Worm (Caenorhabditis elegans) whole organism, L4/young adult: ENCODE measurements around the gene Y57A10C.9.

Experiments
- dao-5 ChIP-seq: sonication (generic microtip); optimal IDR thresholded peaks from 2 replicates; lab custom pipeline; 2016; ENCODE audit warnings: missing genotype, missing genetic modification characterization, moderate library complexity, missing compliant biosample characterization
- him-1 ChIP-seq: sonication (generic microtip); optimal IDR thresholded peaks from 2 replicates; lab custom pipeline; 2016; ENCODE audit warnings: missing genotype, missing genetic modification reagents, missing genetic modification characterization, missing compliant biosample characterization

ce11 chrII:12389783-12390182, 48.6 kb downstream of the Y57A10C.9 start, which contains the start of gene Y57A10B.6:
- no peak for TF ChIP-seq him-1
- no peak for TF ChIP-seq dao-5 (tag; lab: Kevin White, UChicago)
